Fruit fly (Drosophila melanogaster) whole organism: ENCODE measurements around the gene TfIIFalpha.

ENCODE experiments used
- CG8478 ChIP-seq: fragments of >200 bp; optimal IDR thresholded peaks from 2 replicates; lab custom pipeline; 2018; ENCODE audit warnings: inconsistent platforms
- Dll ChIP-seq: fragments of >200 bp; optimal IDR thresholded peaks from 2 replicates; lab custom pipeline; 2017
- EcR ChIP-seq, 2 experiments: fragments of >200 bp; optimal IDR thresholded peaks; 2 replicates each; lab custom pipeline; 2017; ENCODE audit warnings: missing biosample characterization in 2 of 2, missing genetic modification characterization in 2 of 2, missing genetic modification reagents in 2 of 2
- pan ChIP-seq: fragments of >200 bp; optimal IDR thresholded peaks from 2 replicates; lab custom pipeline; 2017
- psq ChIP-seq: fragments of >200 bp; optimal IDR thresholded peaks from 2 replicates; lab custom pipeline; 2017
- usp ChIP-seq: fragments of >200 bp; optimal IDR thresholded peaks from 2 replicates; lab custom pipeline; 2017; ENCODE audit warnings: missing biosample characterization, missing genetic modification characterization, mixed read lengths

TfIIFalpha gene

dm6 chr3R:6380129-6380528 is at the start of gene TfIIFalpha, which contains the start of gene CG1024:
Gene TfIIFalpha, plus strand, starts transcription at chr3R:6380467.
Gene CG1024, minus strand, starts transcription at chr3R:6380328.
- TF ChIP-seq usp (GFP tag; lab: Kevin White, UChicago) = no peak
- no peak for TF ChIP-seq pan

DNA sequence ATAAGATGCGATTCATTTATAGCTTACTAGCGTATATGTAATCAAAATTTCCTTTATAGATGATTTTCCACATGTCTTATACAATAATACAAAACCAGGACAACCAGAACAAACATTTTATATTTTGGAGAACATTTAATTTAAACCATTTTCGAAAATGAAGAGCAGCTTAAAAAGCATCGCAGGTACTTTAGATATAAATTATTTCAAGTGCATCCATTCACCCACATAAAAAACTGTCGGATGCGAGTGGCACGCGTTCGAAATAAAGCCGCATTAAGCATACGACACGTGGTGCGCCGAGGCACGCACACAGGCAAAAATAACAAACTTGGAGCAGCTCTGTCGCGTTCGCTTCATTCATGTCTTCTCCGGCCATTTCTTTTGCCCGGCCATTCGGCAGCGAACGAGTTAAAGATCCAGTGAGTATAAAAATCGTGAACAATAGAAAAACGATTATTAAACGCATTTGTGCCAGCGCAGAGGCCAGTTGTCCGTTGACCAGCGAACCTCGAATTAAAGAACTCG is 45.3 kb upstream of the TfIIFalpha start, which contains the start of gene Osi19:
TSS of gene Osi19 (plus strand) at position 457 of the 528 bp plus-strand sequence.
- TF ChIP-seq psq (no peak), Dll (lab: Kevin White, UChicago) (no peak), usp (GFP tag; lab: Kevin White, UChicago) (no peak), pan (no peak), EcR (GFP tag; optimal IDR thresholded peaks at IDR 0.05; lab: Kevin White, UChicago) (no peak)

- no peak for TF ChIP-seq pan
- no peak for TF ChIP-seq usp (GFP tag; lab: Kevin White, UChicago)
- TF ChIP-seq Dll (lab: Kevin White, UChicago) = no peak
- no peak for TF ChIP-seq EcR (GFP tag; optimal IDR thresholded peaks at IDR 0.05; lab: Kevin White, UChicago)
- no peak for TF ChIP-seq CG8478 (lab: Kevin White, UChicago)
- TF ChIP-seq psq = no peak
These were observed 42.9 kb upstream of the TfIIFalpha start for dm6 chr3R:6337397-6337796.

dm6 chr3R:6339795-6340194 is 40.5 kb upstream of the TfIIFalpha start, which contains the start of gene Osi20:
Gene Osi20, plus strand, starts transcription at chr3R:6340095.
- TF ChIP-seq usp (GFP tag; lab: Kevin White, UChicago) = no peak
- no peak for TF ChIP-seq Dll (lab: Kevin White, UChicago)
- no peak for TF ChIP-seq psq

dm6 chr3R:6341668-6342067 is 38.6 kb upstream of the TfIIFalpha start, which contains the start of gene CG17917:
Gene CG17917, plus strand, starts transcription at chr3R:6341968.
- TF ChIP-seq pan (no peak), psq (no peak), EcR (GFP tag; optimal IDR thresholded peaks at IDR 0.05; lab: Kevin White, UChicago) (no peak), usp (GFP tag; lab: Kevin White, UChicago) (no peak), CG8478 (lab: Kevin White, UChicago) (no peak), Dll (lab: Kevin White, UChicago) (no peak)

DNA sequence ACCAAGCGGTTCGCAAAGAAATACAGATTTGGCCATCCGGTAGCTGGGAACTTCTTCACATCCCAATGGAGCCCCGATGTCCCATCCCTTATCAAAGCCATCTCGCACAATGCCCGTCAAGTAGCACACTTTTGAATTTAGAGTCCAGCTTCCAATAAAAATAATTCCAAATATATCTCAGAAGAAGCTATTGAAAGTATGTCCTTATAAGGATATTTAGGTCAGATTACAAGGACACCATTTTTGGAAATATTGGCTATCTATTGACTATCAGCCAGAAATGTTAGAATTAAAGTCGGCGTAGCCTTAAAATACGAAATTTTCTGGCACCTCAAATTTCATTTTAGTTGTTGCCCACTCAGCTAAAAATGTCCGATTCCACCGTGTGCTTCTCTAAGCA is 37.6 kb upstream of the TfIIFalpha start, which contains the start of gene CG10298:
TSS of gene CG10298 (plus strand) at position 301 of the 400 bp plus-strand sequence.
- TF ChIP-seq CG8478 (lab: Kevin White, UChicago) = no peak
- no peak for TF ChIP-seq EcR (GFP tag; optimal IDR thresholded peaks at IDR 0.05; lab: Kevin White, UChicago)
- no peak for TF ChIP-seq psq
- no peak for TF ChIP-seq Dll (lab: Kevin White, UChicago)
- TF ChIP-seq pan = no peak
- no peak for TF ChIP-seq usp (GFP tag; lab: Kevin White, UChicago)

DNA sequence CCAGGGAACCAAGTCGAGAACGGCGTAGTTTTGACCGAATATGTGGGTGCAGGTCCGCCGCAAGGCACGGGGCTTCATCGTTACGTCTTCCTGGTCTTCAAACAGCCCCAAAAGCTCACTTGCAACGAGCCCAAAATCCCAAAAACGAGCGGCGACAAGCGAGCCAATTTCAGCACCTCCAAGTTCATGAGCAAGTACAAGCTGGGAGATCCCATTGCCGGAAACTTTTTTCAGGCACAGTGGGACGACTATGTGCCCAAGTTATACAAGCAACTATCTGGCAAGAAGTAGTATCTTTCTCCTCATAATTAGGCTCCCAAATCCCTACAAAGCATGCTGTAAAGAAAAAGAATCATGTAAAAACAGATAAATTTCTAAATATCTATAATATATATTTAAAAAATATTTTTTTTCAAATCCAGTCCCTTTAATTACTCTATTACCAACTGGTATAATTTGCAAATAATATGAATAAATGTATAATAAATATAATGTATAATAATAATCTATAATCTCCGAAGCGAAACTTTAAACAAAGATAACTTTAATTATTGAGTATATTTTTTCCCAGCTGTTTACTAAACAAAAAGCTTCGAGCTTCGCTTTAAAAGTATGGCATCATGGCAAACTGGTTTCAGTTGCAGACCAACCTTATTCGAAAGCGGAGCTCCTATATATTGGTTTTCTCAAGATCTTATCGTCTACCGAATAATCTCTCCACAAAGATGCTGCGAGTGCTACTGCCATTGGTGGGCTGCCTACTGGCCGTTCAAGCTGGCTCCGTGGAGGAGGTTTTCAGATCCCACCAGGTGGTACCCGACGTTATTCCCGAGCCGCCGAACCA is 36.6 kb upstream of the TfIIFalpha start, which contains the start of gene CG17919:
TSS of gene CG17919 (plus strand) at position 634 of the 844 bp plus-strand sequence.
- TF ChIP-seq pan = no peak

dm6 chr3R:6345814-6346213 is 34.5 kb upstream of the TfIIFalpha start, which contains the start of the genes SmD2 and CG18048:
Gene SmD2, minus strand, starts transcription at chr3R:6345911.
Gene CG18048, plus strand, starts transcription at chr3R:6346111.
- TF ChIP-seq EcR (GFP tag; optimal IDR thresholded peaks at IDR 0.05; lab: Kevin White, UChicago) (no peak), pan (no peak), psq (no peak), Dll (lab: Kevin White, UChicago) (no peak), usp (GFP tag; lab: Kevin White, UChicago) (no peak), CG8478 (lab: Kevin White, UChicago) (no peak)

DNA sequence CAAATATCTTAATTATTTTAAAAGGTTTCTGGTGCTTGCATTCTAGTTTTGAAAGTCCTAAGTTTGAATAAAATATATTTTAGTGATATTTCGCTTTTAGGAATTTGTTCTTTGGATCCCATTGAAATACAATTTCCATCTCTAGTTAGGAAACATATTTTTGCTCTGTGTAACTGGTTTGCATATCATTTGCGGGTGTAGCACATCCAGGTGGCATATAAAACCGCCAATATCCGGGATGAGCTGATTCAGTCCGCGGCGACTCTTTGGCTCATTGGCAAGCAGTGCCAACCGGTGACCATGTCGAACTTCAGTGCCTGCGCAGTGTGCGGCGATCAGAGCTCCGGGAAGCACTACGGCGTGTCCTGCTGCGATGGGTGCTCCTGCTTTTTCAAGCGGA is 31.3 kb upstream of the TfIIFalpha start, which contains the start of gene Hr83:
TSS of gene Hr83 (plus strand) at position 301 of the 400 bp plus-strand sequence.
- no peak for TF ChIP-seq usp (GFP tag; lab: Kevin White, UChicago)

DNA sequence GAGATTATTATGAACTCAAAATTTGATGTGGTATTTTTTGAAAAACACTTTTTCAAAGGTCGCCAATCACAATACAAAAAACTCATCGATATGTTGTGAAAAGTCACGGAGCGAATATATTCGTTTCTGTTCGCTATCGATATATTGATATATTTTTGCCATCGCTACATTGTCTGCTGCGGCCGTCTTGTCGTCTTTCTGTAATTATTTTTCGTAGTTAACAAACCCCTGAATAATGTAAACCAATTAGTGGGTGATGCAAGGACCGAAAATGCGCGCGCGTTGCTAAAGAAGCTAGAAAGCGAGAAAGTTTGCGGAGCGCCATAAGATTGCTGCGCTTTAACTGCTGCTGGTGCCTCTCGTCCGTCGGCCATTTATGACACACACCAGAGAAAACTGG is 29.5 kb upstream of the TfIIFalpha start, which contains the start of gene Pak:
TSS of gene Pak (plus strand) at position 142 of the 400 bp plus-strand sequence.
- TF ChIP-seq Dll (lab: Kevin White, UChicago) = no peak
- TF ChIP-seq EcR (GFP tag; optimal IDR thresholded peaks at IDR 0.05; lab: Kevin White, UChicago) = no peak
- TF ChIP-seq CG8478 (lab: Kevin White, UChicago) = no peak
- TF ChIP-seq psq = no peak
- no peak for TF ChIP-seq pan
- no peak for TF ChIP-seq usp (GFP tag; lab: Kevin White, UChicago)

DNA sequence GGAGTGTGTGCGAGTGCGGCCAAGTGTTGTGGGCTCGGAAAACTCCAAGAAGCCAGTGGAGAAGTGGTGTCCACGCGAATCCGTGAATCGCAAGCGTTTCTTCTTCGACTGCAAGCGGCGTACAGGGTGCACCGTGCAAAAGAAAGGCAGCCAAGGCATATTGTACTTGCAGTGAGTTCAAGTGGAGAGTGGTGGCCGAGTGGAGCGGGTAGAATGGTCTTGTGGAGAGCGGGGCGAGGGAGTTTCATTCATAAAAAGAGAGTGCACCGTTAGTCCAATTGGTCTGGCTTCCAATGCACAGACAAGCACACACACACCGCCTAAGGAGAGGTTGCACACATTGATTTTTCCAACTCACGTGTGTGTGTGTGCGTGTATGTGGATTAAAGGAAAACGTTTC is 29.1 kb upstream of the TfIIFalpha start:
- TF ChIP-seq psq (no peak), Dll (lab: Kevin White, UChicago) (peak; percentile 23)

DNA sequence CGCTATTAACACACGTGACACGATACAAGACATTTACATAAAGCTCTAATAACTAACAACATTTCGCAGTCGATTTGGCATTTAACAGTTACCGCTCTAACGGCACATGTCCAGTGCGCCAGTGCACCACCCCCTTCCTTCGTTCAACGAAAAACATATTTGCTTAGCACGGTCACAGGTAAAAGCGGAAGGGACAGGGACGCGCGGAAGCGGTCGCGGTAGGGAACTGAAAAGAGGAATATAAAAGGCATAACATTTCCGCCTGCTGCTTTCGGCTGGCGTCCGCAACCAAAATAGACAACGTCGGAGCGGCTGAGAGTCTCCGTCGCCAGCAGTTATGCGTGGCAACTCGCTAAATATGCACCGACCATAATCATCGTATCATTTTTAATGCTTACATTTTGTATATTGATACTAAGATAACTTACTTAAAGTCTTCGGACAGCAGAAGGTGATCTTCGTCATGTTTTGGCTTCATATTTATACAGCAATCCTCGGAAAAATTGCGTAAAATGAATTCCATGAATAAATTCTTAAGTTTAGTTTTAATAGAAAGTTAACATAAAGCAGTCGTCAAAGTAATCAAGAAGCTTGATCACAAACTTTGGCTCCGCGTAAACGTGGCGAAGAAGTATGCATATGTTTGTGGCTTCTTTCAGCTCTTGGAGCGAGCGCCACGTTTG is 28.4 kb upstream of the TfIIFalpha start:
- TF ChIP-seq EcR (GFP tag; optimal IDR thresholded peaks at IDR 0.05; lab: Kevin White, UChicago) (no peak), psq (no peak), Dll (lab: Kevin White, UChicago) (no peak), pan (no peak), CG8478 (lab: Kevin White, UChicago) (no peak), usp (GFP tag; lab: Kevin White, UChicago) (no peak)
